Worm (Caenorhabditis elegans) whole organism, L1 larva: ENCODE data around the gene chil-4.

Experiments
- F16B12.6 ChIP-seq: fragments of 150-350 bp; optimal IDR thresholded peaks from 2 replicates; lab custom pipeline; 2014; ENCODE audit warnings: missing biosample characterization, missing genetic modification characterization
- Y116A8C.19 ChIP-seq: sonication (generic microtip); optimal IDR thresholded peaks from 2 replicates; lab custom pipeline; 2016; ENCODE audit warnings: missing compliant biosample characterization, missing genetic modification characterization, borderline replicate concordance
- aly-2 ChIP-seq: fragments of 150-350 bp; optimal IDR thresholded peaks from 2 replicates; lab custom pipeline; 2014; ENCODE audit warnings: missing biosample characterization, missing genetic modification characterization
- ama-1 ChIP-seq: fragments of 150-350 bp; optimal IDR thresholded peaks from 2 replicates; lab custom pipeline; 2014
- ceh-63 ChIP-seq: fragments of 200-800 bp; sonication (Bioruptor generic); optimal IDR thresholded peaks from 2 replicates; lab custom pipeline; 2018; ENCODE audit warnings: mild to moderate bottlenecking, missing genetic modification characterization, missing compliant biosample characterization
- ceh-90 ChIP-seq: sonication (generic microtip); optimal IDR thresholded peaks from 2 replicates; lab custom pipeline; 2016; ENCODE audit warnings: missing genetic modification characterization, missing compliant biosample characterization
- ces-1 ChIP-seq: fragments of 150-350 bp; optimal IDR thresholded peaks from 2 replicates; lab custom pipeline; 2014; ENCODE audit warnings: missing biosample characterization, missing genetic modification reagents, missing genetic modification characterization
- efl-3 ChIP-seq: fragments of 200-800 bp; sonication (Bioruptor generic); optimal IDR thresholded peaks from 2 replicates; lab custom pipeline; 2018; ENCODE audit warnings: mild to moderate bottlenecking, missing genetic modification characterization, missing compliant biosample characterization
- egl-27 ChIP-seq, 2 experiments: fragments of 150-350 bp in 1 of 2; sonication (generic microtip); optimal IDR thresholded peaks; 3 replicates each; lab custom pipeline; 2017 to 2018; ENCODE audit warnings: missing biosample characterization in 2 of 2, missing genetic modification characterization in 2 of 2, missing genetic modification reagents in 2 of 2
- fkh-10 ChIP-seq: sonication (generic microtip); optimal IDR thresholded peaks from 2 replicates; lab custom pipeline; 2017; ENCODE audit warnings: missing biosample characterization, missing genetic modification reagents, missing genetic modification characterization
- fkh-4 ChIP-seq: sonication (generic microtip); optimal IDR thresholded peaks from 2 replicates; lab custom pipeline; 2016; ENCODE audit warnings: missing compliant biosample characterization, missing genetic modification characterization, borderline replicate concordance
- fkh-8 ChIP-seq: sonication (generic microtip); optimal IDR thresholded peaks from 2 replicates; lab custom pipeline; 2016; ENCODE audit warnings: mild to moderate bottlenecking, missing genetic modification characterization, missing compliant biosample characterization
- grh-1 ChIP-seq: fragments of 200-800 bp; sonication (Bioruptor generic); IDR thresholded peaks from 2 replicates; pipeline ENCODE4 v1.3.6; 2022; ENCODE audit warnings: missing genetic modification reagents, missing genetic modification characterization, missing compliant biosample characterization
- hlh-17 ChIP-seq: fragments of 200-800 bp; sonication (Bioruptor generic); optimal IDR thresholded peaks from 2 replicates; lab custom pipeline; 2018; ENCODE audit warnings: missing genetic modification characterization, mild to moderate bottlenecking, missing compliant biosample characterization, moderate library complexity, borderline replicate concordance
- hpl-2 ChIP-seq: fragments of 150-350 bp; optimal IDR thresholded peaks from 2 replicates; lab custom pipeline; 2014; ENCODE audit warnings: missing biosample characterization, missing genetic modification reagents, missing genetic modification characterization
- irx-1 ChIP-seq: sonication (generic microtip); optimal IDR thresholded peaks from 2 replicates; lab custom pipeline; 2016; ENCODE audit warnings: missing genetic modification characterization, missing compliant biosample characterization
- isw-1 ChIP-seq: fragments of 200-800 bp; sonication (Bioruptor generic); IDR thresholded peaks from 2 replicates; pipeline ENCODE4 v1.3.6; 2022; ENCODE audit warnings: missing genetic modification characterization, missing compliant biosample characterization
- lin-15B ChIP-seq: fragments of 150-350 bp; sonication (generic microtip); optimal IDR thresholded peaks from 3 replicates; lab custom pipeline; 2014; ENCODE audit warnings: missing biosample characterization, missing genetic modification characterization
- lir-3 ChIP-seq: sonication (generic microtip); optimal IDR thresholded peaks from 2 replicates; lab custom pipeline; 2016; ENCODE audit warnings: mild to moderate bottlenecking, missing genetic modification characterization, moderate library complexity, missing compliant biosample characterization; ENCODE audit not compliant: poor library complexity
- mab-9 ChIP-seq: fragments of 200-800 bp; sonication (Bioruptor generic); IDR thresholded peaks from 2 replicates; pipeline ENCODE4 v1.3.6; 2022; ENCODE audit warnings: missing genetic modification reagents, missing genetic modification characterization, missing compliant biosample characterization
- mep-1 ChIP-seq: fragments of 150-350 bp; optimal IDR thresholded peaks from 2 replicates; lab custom pipeline; 2014; ENCODE audit warnings: missing biosample characterization, missing genetic modification characterization
- nhr-12 ChIP-seq: sonication (generic microtip); optimal IDR thresholded peaks from 2 replicates; lab custom pipeline; 2017; ENCODE audit warnings: missing biosample characterization, missing genetic modification characterization
- nhr-71 ChIP-seq: sonication (generic microtip); optimal IDR thresholded peaks from 2 replicates; lab custom pipeline; 2016; ENCODE audit warnings: mild to moderate bottlenecking, missing genetic modification characterization, moderate library complexity, missing compliant biosample characterization
- nhr-77 ChIP-seq: fragments of 150-350 bp; optimal IDR thresholded peaks from 2 replicates; lab custom pipeline; 2014; ENCODE audit warnings: missing biosample characterization, missing genetic modification characterization
- nhr-90 ChIP-seq: sonication (generic microtip); optimal IDR thresholded peaks from 2 replicates; lab custom pipeline; 2016; ENCODE audit warnings: mild to moderate bottlenecking, missing genetic modification characterization, missing compliant biosample characterization; ENCODE audit not compliant: poor library complexity
- pax-3 ChIP-seq: fragments of 200-800 bp; sonication (Bioruptor generic); optimal IDR thresholded peaks from 2 replicates; lab custom pipeline; 2018; ENCODE audit warnings: mild to moderate bottlenecking, missing genetic modification characterization, moderate library complexity, missing compliant biosample characterization
- pqm-1 ChIP-seq: sonication (generic microtip); optimal IDR thresholded peaks from 3 replicates; lab custom pipeline; 2017; ENCODE audit warnings: missing biosample characterization, missing genetic modification characterization
- rnt-1 ChIP-seq: sonication (generic microtip); optimal IDR thresholded peaks from 2 replicates; lab custom pipeline; 2016; ENCODE audit warnings: mild to moderate bottlenecking, missing genetic modification characterization, moderate library complexity, missing compliant biosample characterization
- skn-1 ChIP-seq: fragments of 150-350 bp; optimal IDR thresholded peaks from 2 replicates; lab custom pipeline; 2014; ENCODE audit warnings: missing biosample characterization, missing genetic modification characterization
- snpc-4 ChIP-seq: fragments of 150-350 bp; optimal IDR thresholded peaks from 2 replicates; lab custom pipeline; 2014; ENCODE audit warnings: missing biosample characterization, missing genetic modification characterization
- sox-4 ChIP-seq: sonication (generic microtip); optimal IDR thresholded peaks from 2 replicates; lab custom pipeline; 2016; ENCODE audit warnings: missing genetic modification characterization, missing compliant biosample characterization
- sup-37 ChIP-seq: fragments of 200-800 bp; sonication (Bioruptor generic); optimal IDR thresholded peaks from 2 replicates; lab custom pipeline; 2018; ENCODE audit warnings: mild to moderate bottlenecking, missing genetic modification characterization, missing compliant biosample characterization
- tlp-1 ChIP-seq: fragments of 150-350 bp; optimal IDR thresholded peaks from 2 replicates; lab custom pipeline; 2014; ENCODE audit warnings: missing biosample characterization, missing genetic modification characterization
- unc-130 ChIP-seq: fragments of 150-350 bp; optimal IDR thresholded peaks from 2 replicates; lab custom pipeline; 2017; ENCODE audit warnings: missing biosample characterization, missing genetic modification characterization, inconsistent platforms
- unc-30 ChIP-seq: sonication (generic microtip); optimal IDR thresholded peaks from 2 replicates; lab custom pipeline; 2017; ENCODE audit warnings: missing biosample characterization, missing genetic modification characterization
- unc-62 ChIP-seq: fragments of 150-350 bp; optimal IDR thresholded peaks from 2 replicates; lab custom pipeline; 2014; ENCODE audit warnings: missing biosample characterization, missing genetic modification reagents, missing genetic modification characterization
- unc-86 ChIP-seq: sonication (generic microtip); optimal IDR thresholded peaks from 2 replicates; lab custom pipeline; 2016; ENCODE audit warnings: missing genetic modification characterization, missing compliant biosample characterization
- xbp-1 ChIP-seq: sonication (generic microtip); optimal IDR thresholded peaks from 2 replicates; lab custom pipeline; 2016; ENCODE audit warnings: missing genetic modification characterization, missing compliant biosample characterization
- zag-1 ChIP-seq: fragments of 150-350 bp; optimal IDR thresholded peaks from 2 replicates; lab custom pipeline; 2014; ENCODE audit warnings: missing biosample characterization, missing genetic modification characterization
- zip-4 ChIP-seq: fragments of 200-800 bp; sonication (Bioruptor generic); optimal IDR thresholded peaks from 2 replicates; lab custom pipeline; 2018; ENCODE audit warnings: mild to moderate bottlenecking, missing genetic modification characterization, moderate library complexity, missing compliant biosample characterization

Gene chil-4

DNA sequence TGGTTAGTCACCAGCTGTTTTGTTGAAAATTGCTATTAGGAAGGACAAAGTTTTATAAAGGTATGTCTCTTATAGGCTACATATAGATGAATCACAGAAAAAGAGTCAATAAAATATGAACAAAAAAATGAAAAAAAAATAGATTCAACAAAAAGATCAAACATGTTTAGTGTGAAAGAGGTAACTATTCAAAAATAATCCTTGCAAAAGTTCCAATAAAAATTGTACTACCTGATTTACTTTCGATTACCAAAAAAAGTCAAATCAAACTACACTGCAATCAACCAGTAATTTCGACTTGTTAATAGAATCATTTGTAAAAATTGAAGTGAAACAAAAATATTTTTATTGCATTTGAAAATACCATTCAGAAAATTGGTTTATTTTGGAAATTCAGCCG, 4.6 kb downstream of the chil-4 start, which contains the start of gene ZK938.10:
Gene ZK938.10, minus strand, starts transcription at position 101 of the 400 bp plus-strand sequence.
- no peak for TF ChIP-seq unc-30
- TF ChIP-seq tlp-1 (tag; lab: Kevin White, UChicago): no peak
- TF ChIP-seq efl-3: no peak
- no peak for TF ChIP-seq nhr-90

DNA sequence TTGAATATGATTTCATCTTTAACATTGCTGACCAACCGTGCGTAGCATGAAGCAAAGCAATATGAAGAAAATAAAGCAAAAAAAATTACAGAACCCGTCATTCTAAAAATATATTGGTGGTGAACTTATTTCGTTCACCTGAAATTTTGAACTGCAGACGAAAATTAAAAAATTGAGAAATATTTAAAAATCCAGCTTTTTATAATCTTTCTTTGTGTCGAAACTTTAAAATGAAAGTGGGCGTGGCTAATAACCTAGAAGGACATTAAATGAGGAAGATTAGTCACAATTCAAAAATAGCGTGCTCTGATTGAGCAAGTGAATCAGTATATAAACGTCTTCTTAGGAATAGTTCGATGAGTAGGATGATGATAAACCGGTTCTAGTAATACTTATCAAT, 6.0 kb downstream of the chil-4 start, which contains the start of gene old-2:
Gene old-2, minus strand, starts transcription at position 101 of the 400 bp plus-strand sequence.
- TF ChIP-seq isw-1 (no peak), sox-4 (no peak), sup-37 (GFP tag; lab: Kevin White, UChicago) (no peak), fkh-4 (tag; lab: Kevin White, UChicago) (no peak), Y116A8C.19 (no peak), fkh-10 (no peak), xbp-1 (no peak)

- TF ChIP-seq sup-37 (GFP tag; lab: Kevin White, UChicago) (no peak), lir-3 (tag; lab: Kevin White, UChicago) (no peak), efl-3 (no peak), nhr-90 (no peak), rnt-1 (tag; lab: Kevin White, UChicago) (no peak), pax-3 (tag; lab: Kevin White, UChicago) (no peak), hlh-17 (GFP tag; lab: Kevin White, UChicago) (no peak), aly-2 (tag; lab: Kevin White, UChicago) (no peak), nhr-71 (tag; lab: Kevin White, UChicago) (no peak), tlp-1 (tag; lab: Kevin White, UChicago) (no peak), grh-1 (GFP tag; lab: Robert Waterston, UW) (no peak), pqm-1 (tag; lab: Kevin White, UChicago) (no peak), F16B12.6 (tag; lab: Kevin White, UChicago) (no peak)
Measured at ce11 chrII:9845239-9845638, 10.3 kb downstream of the chil-4 start, which contains the start of gene chil-9. Gene chil-9 (minus strand): TSS chrII:9845339.

DNA sequence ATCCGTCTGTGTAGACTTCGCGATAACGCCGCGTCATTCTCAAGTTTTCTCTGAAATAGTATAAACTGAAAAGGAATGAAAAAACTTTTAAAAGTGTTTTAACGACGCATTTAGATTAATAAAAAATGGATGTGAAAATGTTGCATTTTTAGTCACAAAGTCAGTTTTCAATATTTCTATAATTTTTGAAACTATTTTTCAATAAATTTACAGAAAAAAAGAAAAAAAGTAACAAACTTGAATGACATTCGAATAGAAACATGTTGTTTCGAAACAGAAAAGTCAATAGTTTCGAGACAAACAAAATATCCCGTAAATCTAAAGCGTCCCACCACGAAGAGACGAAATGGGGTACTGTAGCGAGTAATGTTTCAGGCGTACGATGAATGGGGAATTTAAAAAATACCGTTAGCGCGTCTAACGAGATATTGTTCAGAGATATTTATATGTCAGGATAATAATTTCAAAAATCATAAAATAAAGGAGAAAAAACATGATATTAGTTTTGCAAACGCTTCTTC, 13.5 kb downstream of the chil-4 start, which contains the start of gene rnh-1.2:
Gene rnh-1.2, minus strand, starts transcription at position 51 of the 521 bp plus-strand sequence.
- TF ChIP-seq skn-1 (no peak), unc-62 (no peak), ces-1 (GFP tag; lab: Kevin White, UChicago) (no peak), ceh-90 (tag; lab: Kevin White, UChicago) (no peak), ceh-63 (no peak), irx-1 (no peak)

- TF ChIP-seq unc-130 (tag; lab: Kevin White, UChicago) (no peak), zip-4 (GFP tag; lab: Kevin White, UChicago) (no peak), fkh-4 (tag; lab: Kevin White, UChicago) (no peak), egl-27 (tag; optimal IDR thresholded peaks at IDR 0.05; lab: Kevin White, UChicago) (no peak), fkh-8 (tag; lab: Kevin White, UChicago) (no peak), skn-1 (no peak), unc-86 (tag; lab: Kevin White, UChicago) (no peak), lin-15B (no peak), efl-3 (no peak), zag-1 (tag; lab: Kevin White, UChicago) (no peak), hpl-2 (GFP tag; lab: Kevin White, UChicago) (no peak), mab-9 (no peak), ama-1 (no peak), ces-1 (GFP tag; lab: Kevin White, UChicago) (no peak), snpc-4 (no peak), nhr-77 (tag; lab: Kevin White, UChicago) (no peak), nhr-12 (tag; lab: Kevin White, UChicago) (no peak), mep-1 (tag; lab: Kevin White, UChicago) (no peak), hlh-17 (GFP tag; lab: Kevin White, UChicago) (no peak)
Measured at ce11 chrII:9840313-9840712, 15.2 kb downstream of the chil-4 start, which contains the start of gene ZK938.11. Gene ZK938.11 (minus strand): TSS chrII:9840413.
